Worm (Caenorhabditis elegans) whole organism, young adult: Measurements from ENCODE around the gene swsn-6.

Source experiments
- Y67H2A.10 ChIP-seq: fragments of 200-800 bp; sonication (Bioruptor generic); conservative IDR thresholded peaks from 2 replicates; pipeline ENCODE4 v1.3.6; 2022; ENCODE audit warnings: missing genetic modification reagents, missing genetic modification characterization, missing compliant biosample characterization
- pha-4 ChIP-seq: fragments of 150-350 bp; sonication (generic microtip); optimal IDR thresholded peaks from 2 replicates; lab custom pipeline; 2014; ENCODE audit warnings: missing biosample characterization, missing genetic modification reagents, missing genetic modification characterization
- snpc-3.4 ChIP-seq: sonication (generic microtip); optimal IDR thresholded peaks from 2 replicates; lab custom pipeline; 2017; ENCODE audit warnings: missing genetic modification characterization, mild to moderate bottlenecking, missing compliant biosample characterization, antibody characterized with exemption, moderate library complexity, missing genotype, missing genetic modification reagents
- somi-1 ChIP-seq: fragments of 200-800 bp; sonication (Bioruptor generic); optimal IDR thresholded peaks from 2 replicates; lab custom pipeline; 2018; ENCODE audit warnings: mild to moderate bottlenecking, missing genetic modification characterization, missing compliant biosample characterization
- sptf-2 ChIP-seq: fragments of 200-800 bp; sonication (Bioruptor generic); optimal IDR thresholded peaks from 2 replicates; lab custom pipeline; 2018; ENCODE audit warnings: mild to moderate bottlenecking, missing genetic modification characterization, missing compliant biosample characterization
- tbx-9 ChIP-seq: sonication (generic microtip); optimal IDR thresholded peaks from 2 replicates; lab custom pipeline; 2016; ENCODE audit warnings: borderline replicate concordance, missing genetic modification characterization, inconsistent platforms, missing compliant biosample characterization
- unc-62 ChIP-seq: fragments of 150-350 bp; optimal IDR thresholded peaks from 2 replicates; lab custom pipeline; 2014; ENCODE audit warnings: missing biosample characterization, missing genetic modification reagents, missing genetic modification characterization

DNA sequence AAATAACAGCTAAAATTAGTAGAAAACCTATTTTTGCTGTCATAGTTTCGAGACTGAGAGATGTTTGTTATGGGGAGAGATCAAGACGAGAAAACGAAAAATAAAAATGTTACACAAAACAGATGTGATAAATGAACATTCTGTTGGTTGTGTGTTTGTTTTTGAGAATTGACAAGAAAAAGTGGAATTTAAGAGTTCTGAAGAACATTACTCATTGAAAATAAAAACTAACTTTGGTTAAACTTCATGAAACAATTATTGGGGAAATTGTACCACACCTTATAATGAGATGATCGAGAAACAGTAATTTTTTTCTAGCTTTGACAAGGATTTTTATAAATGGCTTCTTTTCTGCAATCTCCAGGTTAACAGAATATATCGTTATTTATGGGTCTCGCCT lies 41.5 kb upstream of the swsn-6 start, which contains the start of gene Y4C6B.7:
- TF ChIP-seq pha-4 (tag; lab: Kevin White, UChicago) (no peak), sptf-2 (no peak), Y67H2A.10 (GFP tag; lab: Robert Waterston, UW) (no peak), somi-1 (GFP tag; lab: Kevin White, UChicago) (no peak), unc-62 (no peak), snpc-3.4 (no peak), tbx-9 (tag; lab: Kevin White, UChicago) (no peak)
